Fruit fly (Drosophila melanogaster) whole organism, embryonic: ENCODE results near the gene yellow-e2.

Experiments
- Aef1 ChIP-seq: fragments of 200-800 bp; sonication (Bioruptor generic); IDR thresholded peaks from 3 replicates; pipeline ENCODE4 v1.3.6; 2022; ENCODE audit warnings: missing biosample characterization, missing genetic modification characterization
- Awh ChIP-seq: fragments of 200-800 bp; sonication (Bioruptor generic); IDR thresholded peaks from 2 replicates; pipeline ENCODE4, ENCODE4 v1.3.6; 2022; ENCODE audit warnings: missing biosample characterization, missing genetic modification characterization
- B-H1 ChIP-seq: fragments of 200-800 bp; sonication (Bioruptor generic); IDR thresholded peaks from 3 replicates; pipeline ENCODE4 v1.3.6; 2022; ENCODE audit warnings: missing biosample characterization, missing genetic modification characterization
- Bgb ChIP-seq: fragments of 200-800 bp; sonication (Bioruptor generic); IDR thresholded peaks from 2 replicates; pipeline ENCODE4 v1.3.6; 2022; ENCODE audit warnings: missing biosample characterization, missing genetic modification characterization; ENCODE audit not compliant: partially characterized antibody
- Blimp-1 ChIP-seq: fragments of 200-800 bp; sonication (Bioruptor generic); optimal IDR thresholded peaks from 3 replicates; lab custom pipeline; 2018; ENCODE audit warnings: missing biosample characterization, missing genetic modification characterization, mild to moderate bottlenecking, moderate library complexity, missing genetic modification reagents
- Bteb2 ChIP-seq: fragments of 200-800 bp; sonication (Bioruptor generic); optimal IDR thresholded peaks from 2 replicates; lab custom pipeline; 2016; ENCODE audit warnings: missing biosample characterization, missing genetic modification characterization
- CG10147 ChIP-seq: fragments of 200-800 bp; sonication (Bioruptor generic); optimal IDR thresholded peaks from 2 replicates; lab custom pipeline; 2019; ENCODE audit warnings: missing biosample characterization, mild to moderate bottlenecking, missing genetic modification characterization, moderate library complexity
- CG10959 ChIP-seq: fragments of 200-800 bp; sonication (Bioruptor generic); IDR thresholded peaks from 2 replicates; pipeline ENCODE4 v1.3.6; 2022; ENCODE audit warnings: missing biosample characterization, missing genetic modification characterization
- CG12219 ChIP-seq: fragments of 200-800 bp; sonication (Bioruptor generic); optimal IDR thresholded peaks from 3 replicates; lab custom pipeline; 2018; ENCODE audit warnings: missing biosample characterization, mild to moderate bottlenecking, missing genetic modification characterization
- CG12299 ChIP-seq: fragments of 200-800 bp; sonication (Bioruptor generic); optimal IDR thresholded peaks from 2 replicates; lab custom pipeline; 2018; ENCODE audit warnings: missing biosample characterization, mild to moderate bottlenecking, missing genetic modification characterization
- CG14441 ChIP-seq: fragments of 200-800 bp; sonication (Bioruptor generic); IDR thresholded peaks from 2 replicates; pipeline ENCODE4 v1.3.6; 2022; ENCODE audit warnings: missing biosample characterization, missing genetic modification characterization
- CG14965 ChIP-seq: fragments of 200-800 bp; sonication (Bioruptor generic); optimal IDR thresholded peaks from 2 replicates; lab custom pipeline; 2016; ENCODE audit warnings: missing biosample characterization, missing genetic modification characterization, borderline replicate concordance
- CG1647 ChIP-seq: fragments of 200-800 bp; sonication (Bioruptor generic); optimal IDR thresholded peaks from 3 replicates; lab custom pipeline; 2016; ENCODE audit warnings: missing biosample characterization, missing genetic modification characterization
- CG17912 ChIP-seq: fragments of 200-800 bp; sonication (Bioruptor generic); optimal IDR thresholded peaks from 2 replicates; lab custom pipeline; 2018; ENCODE audit warnings: missing biosample characterization, mild to moderate bottlenecking, missing genetic modification characterization
- CG18262 ChIP-seq: fragments of 200-800 bp; optimal IDR thresholded peaks from 3 replicates; lab custom pipeline; 2019; ENCODE audit warnings: missing biosample characterization, mild to moderate bottlenecking, missing genetic modification characterization, moderate library complexity
- CG18599 ChIP-seq: fragments of 200-800 bp; sonication (Bioruptor generic); optimal IDR thresholded peaks from 3 replicates; lab custom pipeline; 2017; ENCODE audit warnings: missing biosample characterization, missing genetic modification characterization, mild to moderate bottlenecking, moderate library complexity, missing genetic modification reagents
- CG2120 ChIP-seq: fragments of 200-800 bp; sonication (Bioruptor generic); optimal IDR thresholded peaks from 3 replicates; lab custom pipeline; 2016; ENCODE audit warnings: missing biosample characterization, missing genetic modification characterization
- CG33557 ChIP-seq: fragments of 200-800 bp; sonication (Bioruptor generic); optimal IDR thresholded peaks from 2 replicates; lab custom pipeline; 2019; ENCODE audit warnings: missing biosample characterization, mild to moderate bottlenecking, missing genetic modification characterization, moderate library complexity
- CG3847 ChIP-seq: fragments of 200-800 bp; sonication (Bioruptor generic); IDR thresholded peaks from 2 replicates; pipeline ENCODE4 v1.3.6; 2022; ENCODE audit warnings: missing biosample characterization, missing genetic modification characterization
- CG4617 ChIP-seq: fragments of 200-800 bp; sonication (Bioruptor generic); optimal IDR thresholded peaks from 3 replicates; lab custom pipeline; 2016; ENCODE audit warnings: missing biosample characterization, missing genetic modification characterization, borderline replicate concordance
- CG4707 ChIP-seq: fragments of 200-800 bp; sonication (Bioruptor generic); optimal IDR thresholded peaks from 2 replicates; lab custom pipeline; 2018; ENCODE audit warnings: missing biosample characterization, mild to moderate bottlenecking, missing genetic modification characterization, moderate library complexity
- CG5180 ChIP-seq: fragments of 200-800 bp; sonication (Bioruptor generic); optimal IDR thresholded peaks from 3 replicates; lab custom pipeline; 2017; ENCODE audit warnings: missing biosample characterization, missing genetic modification characterization, mild to moderate bottlenecking, moderate library complexity, missing genetic modification reagents
- CG6765 ChIP-seq: fragments of 200-800 bp; sonication (Bioruptor generic); optimal IDR thresholded peaks from 3 replicates; lab custom pipeline; 2017; ENCODE audit warnings: missing biosample characterization, mild to moderate bottlenecking, missing genetic modification characterization
- CG7372 ChIP-seq: fragments of 200-800 bp; sonication (Bioruptor generic); IDR thresholded peaks from 2 replicates; pipeline ENCODE4 v1.3.6; 2022; ENCODE audit warnings: missing biosample characterization, missing genetic modification characterization
- CG9215 ChIP-seq: fragments of 200-800 bp; sonication (Bioruptor generic); IDR thresholded peaks from 2 replicates; pipeline ENCODE4 v1.3.6; 2022; ENCODE audit warnings: missing biosample characterization, missing genetic modification characterization
- CG9437 ChIP-seq: fragments of 200-800 bp; sonication (Bioruptor generic); optimal IDR thresholded peaks from 2 replicates; lab custom pipeline; 2018; ENCODE audit warnings: missing biosample characterization, mild to moderate bottlenecking, missing genetic modification characterization
- CG9817 ChIP-seq: fragments of 200-800 bp; sonication (Bioruptor generic); optimal IDR thresholded peaks from 2 replicates; lab custom pipeline; 2018; ENCODE audit warnings: missing biosample characterization, mild to moderate bottlenecking, missing genetic modification characterization, moderate library complexity
- Chrac-16 ChIP-seq: fragments of 200-800 bp; sonication (Bioruptor generic); optimal IDR thresholded peaks from 3 replicates; lab custom pipeline; 2016; ENCODE audit warnings: missing biosample characterization, missing genetic modification characterization
- Eip74EF ChIP-seq, 2 experiments: fragments of 200-800 bp in 1 of 2; fragments of >200 bp in 1 of 2; sonication (Bioruptor generic) in 1 of 2; optimal IDR thresholded peaks; 2 replicates each; lab custom pipeline; 2017 to 2019; ENCODE audit warnings: missing biosample characterization in 2 of 2, missing genetic modification characterization in 2 of 2, mild to moderate bottlenecking in 1 of 2, moderate library complexity in 1 of 2
- Hr3 ChIP-seq: fragments of 200-800 bp; sonication (Bioruptor generic); optimal IDR thresholded peaks from 3 replicates; lab custom pipeline; 2016; ENCODE audit warnings: missing biosample characterization, missing genetic modification characterization
- Mes4 ChIP-seq: fragments of 200-800 bp; sonication (Bioruptor generic); optimal IDR thresholded peaks from 2 replicates; lab custom pipeline; 2016; ENCODE audit warnings: missing biosample characterization, missing genetic modification characterization
- Nf-YB ChIP-seq: fragments of 200-800 bp; sonication (Bioruptor generic); optimal IDR thresholded peaks from 3 replicates; lab custom pipeline; 2019; ENCODE audit warnings: missing biosample characterization, mild to moderate bottlenecking, missing genetic modification characterization, moderate library complexity
- Tbp ChIP-seq: fragments of >200 bp; optimal IDR thresholded peaks from 2 replicates; lab custom pipeline; 2018; ENCODE audit warnings: missing biosample characterization, missing genetic modification characterization
- Trl ChIP-seq, 3 experiments: fragments of >200 bp in 2 of 3; fragments of 200-800 bp in 1 of 3; sonication (Bioruptor generic) in 1 of 3; optimal IDR thresholded peaks; 2 replicates in 1 of 3; 3 replicates in 2 of 3; lab custom pipeline; 2016 to 2017; ENCODE audit warnings: missing biosample characterization in 1 of 3, missing genetic modification characterization in 1 of 3
- YL-1 ChIP-seq: fragments of 200-800 bp; sonication (Bioruptor generic); optimal IDR thresholded peaks from 3 replicates; lab custom pipeline; 2017; ENCODE audit warnings: missing biosample characterization, mild to moderate bottlenecking, missing genetic modification characterization
- amos ChIP-seq: fragments of 200-800 bp; sonication (Bioruptor generic); IDR thresholded peaks from 2 replicates; pipeline ENCODE4 v1.3.6; 2022; ENCODE audit warnings: missing biosample characterization, missing genetic modification characterization; ENCODE audit not compliant: partially characterized antibody
- ara ChIP-seq: fragments of 200-800 bp; sonication (Bioruptor generic); IDR thresholded peaks from 2 replicates; pipeline ENCODE4 v1.3.6; 2022; ENCODE audit warnings: missing biosample characterization, missing genetic modification characterization
- cg ChIP-seq: fragments of 200-800 bp; sonication (Bioruptor generic); optimal IDR thresholded peaks from 3 replicates; lab custom pipeline; 2019; ENCODE audit warnings: missing biosample characterization, mild to moderate bottlenecking, missing genetic modification characterization, moderate library complexity
- dpn ChIP-seq, 2 experiments: fragments of 200-800 bp; sonication (Bioruptor generic); optimal IDR thresholded peaks; 3 replicates each; lab custom pipeline; 2016; ENCODE audit warnings: missing biosample characterization in 2 of 2, missing genetic modification characterization in 2 of 2
- ems ChIP-seq: fragments of 200-800 bp; sonication (Bioruptor generic); optimal IDR thresholded peaks from 3 replicates; lab custom pipeline; 2016; ENCODE audit warnings: missing biosample characterization, missing genetic modification characterization
- fd3F ChIP-seq: fragments of 200-800 bp; sonication (Bioruptor generic); optimal IDR thresholded peaks from 2 replicates; lab custom pipeline; 2018; ENCODE audit warnings: missing biosample characterization, mild to moderate bottlenecking, missing genetic modification characterization, moderate library complexity
- gem ChIP-seq: fragments of 200-800 bp; sonication (Bioruptor generic); optimal IDR thresholded peaks from 2 replicates; lab custom pipeline; 2019; ENCODE audit warnings: missing biosample characterization, mild to moderate bottlenecking, missing genetic modification characterization, moderate library complexity
- hbn ChIP-seq: fragments of 200-800 bp; sonication (Bioruptor generic); IDR thresholded peaks from 2 replicates; pipeline ENCODE4 v1.3.6; 2022; ENCODE audit warnings: missing biosample characterization, missing genetic modification characterization; ENCODE audit not compliant: partially characterized antibody
- lmd ChIP-seq: fragments of 200-800 bp; sonication (Bioruptor generic); IDR thresholded peaks from 2 replicates; pipeline ENCODE4 v1.3.6; 2022; ENCODE audit warnings: missing biosample characterization, missing genetic modification characterization
- mld ChIP-seq: fragments of 200-800 bp; sonication (Bioruptor generic); IDR thresholded peaks from 3 replicates; pipeline ENCODE4 v1.3.6; 2022; ENCODE audit warnings: missing biosample characterization, missing genetic modification characterization; ENCODE audit not compliant: partially characterized antibody
- phol ChIP-seq: fragments of 200-800 bp; sonication (Bioruptor generic); optimal IDR thresholded peaks from 3 replicates; lab custom pipeline; 2018; ENCODE audit warnings: missing biosample characterization, mild to moderate bottlenecking, missing genetic modification characterization, moderate library complexity
- trem ChIP-seq: fragments of 200-800 bp; optimal IDR thresholded peaks from 3 replicates; lab custom pipeline; 2019; ENCODE audit warnings: missing biosample characterization, mild to moderate bottlenecking, missing genetic modification characterization, moderate library complexity
- ttk ChIP-seq: fragments of 200-800 bp; sonication (Bioruptor generic); IDR thresholded peaks from 2 replicates; pipeline ENCODE4 v2.1.2; 2022; ENCODE audit warnings: missing biosample characterization, missing genetic modification characterization
- zfh2 ChIP-seq: fragments of 200-800 bp; sonication (Bioruptor generic); optimal IDR thresholded peaks from 2 replicates; lab custom pipeline; 2016; ENCODE audit warnings: missing biosample characterization, missing genetic modification characterization

yellow-e2 gene

dm6 chr3R:13452851-13453255 is 46.1 kb upstream of the yellow-e2 start (continued):
- TF ChIP-seq Blimp-1 (GFP tag; lab: Kevin White, UChicago): peak; percentile 77
- no peak for TF ChIP-seq CG4707
- TF ChIP-seq CG7372 (GFP tag; lab: Robert Waterston, UW): peak; percentile 63
- no peak for TF ChIP-seq ara (GFP tag; lab: Robert Waterston, UW)
- peak; percentile 74 for TF ChIP-seq CG18599 (GFP tag; lab: Kevin White, UChicago)
- TF ChIP-seq CG3847 (GFP tag; lab: Robert Waterston, UW): peak; percentile 70
- TF ChIP-seq dpn (GFP tag; optimal IDR thresholded peaks at IDR 0.05; lab: Kevin White, UChicago): peak; percentile 73 to 77
- peak; percentile 46 for TF ChIP-seq CG5180 (GFP tag; lab: Kevin White, UChicago)
- TF ChIP-seq trem (tag; lab: Kevin White, UChicago): peak; percentile 68
- TF ChIP-seq ems (GFP tag; lab: Kevin White, UChicago): peak; percentile 42
- peak; percentile 46 for TF ChIP-seq Aef1 (GFP tag; lab: Robert Waterston, UW)
- peak; percentile 66 for TF ChIP-seq Nf-YB (GFP tag; lab: Kevin White, UChicago)
- TF ChIP-seq CG1647: peak; percentile 32
- TF ChIP-seq CG17912 (GFP tag; lab: Kevin White, UChicago): no peak
- no peak for TF ChIP-seq hbn (GFP tag; lab: Robert Waterston, UW)
- peak; percentile 15 for TF ChIP-seq YL-1 (GFP tag; lab: Kevin White, UChicago)
- peak; percentile 82 for TF ChIP-seq CG2120 (GFP tag; lab: Kevin White, UChicago)
- TF ChIP-seq gem (tag; lab: Kevin White, UChicago): peak; percentile 92
- no peak for TF ChIP-seq Trl (optimal IDR thresholded peaks at IDR 0.05; lab: Kevin White, UChicago)
- peak; percentile 50 for TF ChIP-seq Trl (GFP tag; optimal IDR thresholded peaks at IDR 0.05; lab: Kevin White, UChicago)
- TF ChIP-seq CG12299: peak; percentile 21
- no peak for TF ChIP-seq CG10959
- peak; percentile 44; the same call in 1 of the 2 replicates for TF ChIP-seq CG14441 (GFP tag; lab: Robert Waterston, UW)
- peak; percentile 22 for TF ChIP-seq CG4617 (GFP tag; lab: Kevin White, UChicago)
- no peak for TF ChIP-seq amos (GFP tag; lab: Robert Waterston, UW)
- TF ChIP-seq Eip74EF (GFP tag; optimal IDR thresholded peaks at IDR 0.05; lab: Kevin White, UChicago): peak in 1 of 2 experiments; percentile 73
- TF ChIP-seq CG9817: peak; percentile 64
- TF ChIP-seq Awh (GFP tag; lab: Robert Waterston, UW): no peak
- peak; percentile 34 for TF ChIP-seq Mes4 (GFP tag; lab: Kevin White, UChicago)
- TF ChIP-seq ttk: 0 out of 2 replicates have a peak, but pooled peaks have one; percentile 48
- TF ChIP-seq Chrac-16: peak; percentile 70
- TF ChIP-seq cg: no peak
- TF ChIP-seq fd3F (GFP tag; lab: Kevin White, UChicago): peak; percentile 72
- TF ChIP-seq Tbp (GFP tag; lab: Kevin White, UChicago): no peak
- peak; percentile 83 for TF ChIP-seq CG9437 (GFP tag; lab: Kevin White, UChicago)
- peak; percentile 52 for TF ChIP-seq CG33557 (GFP tag; lab: Kevin White, UChicago)
- peak; percentile 78 for TF ChIP-seq lmd (GFP tag; lab: Robert Waterston, UW)
- peak; percentile 90 for TF ChIP-seq phol (tag; lab: Kevin White, UChicago)
- peak; percentile 88 for TF ChIP-seq CG10147
- peak; percentile 71 for TF ChIP-seq zfh2 (GFP tag; lab: Kevin White, UChicago)
- no peak for TF ChIP-seq Bgb (GFP tag; lab: Robert Waterston, UW)
- no peak; the same call in 2 of the 3 replicates for TF ChIP-seq B-H1 (GFP tag; lab: Robert Waterston, UW)
- TF ChIP-seq CG14965: no peak
- TF ChIP-seq CG12219: peak; percentile 51
- peak; percentile 21 for TF ChIP-seq Bteb2 (GFP tag; lab: Kevin White, UChicago)
- TF ChIP-seq CG6765 (GFP tag; lab: Kevin White, UChicago): peak; percentile 75
- peak; percentile 75 for TF ChIP-seq CG9215 (GFP tag; lab: Robert Waterston, UW)
- peak; percentile 91 for TF ChIP-seq CG18262 (tag; lab: Kevin White, UChicago)
- peak; percentile 73 for TF ChIP-seq Hr3 (GFP tag; lab: Kevin White, UChicago)
- TF ChIP-seq mld (GFP tag; lab: Robert Waterston, UW): no peak
